Worm (Caenorhabditis elegans) whole organism, L2 larva: ENCODE measurements around the gene cri-3.

Experiments
- C34F6.9 ChIP-seq: fragments of 150-350 bp; optimal IDR thresholded peaks from 2 replicates; lab custom pipeline; 2014; ENCODE audit warnings: missing biosample characterization, missing genetic modification characterization
- F13H6.1 ChIP-seq: sonication (generic microtip); optimal IDR thresholded peaks from 2 replicates; lab custom pipeline; 2016; ENCODE audit warnings: missing genetic modification characterization, missing compliant biosample characterization
- R02D3.7 ChIP-seq: fragments of 150-350 bp; optimal IDR thresholded peaks from 2 replicates; lab custom pipeline; 2014; ENCODE audit warnings: missing biosample characterization, missing genetic modification characterization
- Y55F3AM.14 ChIP-seq: fragments of 200-800 bp; sonication (Bioruptor generic); optimal IDR thresholded peaks from 2 replicates; lab custom pipeline; 2018; ENCODE audit warnings: mild to moderate bottlenecking, missing genetic modification characterization, missing compliant biosample characterization
- alr-1 ChIP-seq: fragments of 150-350 bp; optimal IDR thresholded peaks from 2 replicates; lab custom pipeline; 2014; ENCODE audit warnings: missing biosample characterization, missing genetic modification characterization
- aly-2 ChIP-seq: fragments of 150-350 bp; optimal IDR thresholded peaks from 2 replicates; lab custom pipeline; 2014; ENCODE audit warnings: missing biosample characterization, missing genetic modification characterization
- ama-1 ChIP-seq: fragments of 150-350 bp; optimal IDR thresholded peaks from 2 replicates; lab custom pipeline; 2018; ENCODE audit warnings: inconsistent platforms
- ceh-16 ChIP-seq: fragments of 150-350 bp; optimal IDR thresholded peaks from 2 replicates; lab custom pipeline; 2014; ENCODE audit warnings: missing biosample characterization, missing genetic modification characterization
- ceh-82 ChIP-seq: fragments of 150-350 bp; optimal IDR thresholded peaks from 2 replicates; lab custom pipeline; 2014; ENCODE audit warnings: missing biosample characterization, missing genetic modification characterization
- crh-2 ChIP-seq: sonication (generic microtip); optimal IDR thresholded peaks from 2 replicates; lab custom pipeline; 2017; ENCODE audit warnings: missing biosample characterization, missing genetic modification characterization
- dmd-4 ChIP-seq: sonication (generic microtip); optimal IDR thresholded peaks from 2 replicates; lab custom pipeline; 2017; ENCODE audit warnings: missing biosample characterization, missing genetic modification characterization
- egl-27 ChIP-seq: sonication (generic microtip); optimal IDR thresholded peaks from 3 replicates; lab custom pipeline; 2017; ENCODE audit warnings: missing biosample characterization, missing genetic modification reagents, missing genetic modification characterization
- elt-1 ChIP-seq: fragments of 150-350 bp; optimal IDR thresholded peaks from 2 replicates; lab custom pipeline; 2014; ENCODE audit warnings: missing biosample characterization, missing genetic modification characterization
- elt-3 ChIP-seq: sonication (generic microtip); optimal IDR thresholded peaks from 2 replicates; lab custom pipeline; 2017; ENCODE audit warnings: missing biosample characterization, missing genetic modification characterization
- fos-1 ChIP-seq: fragments of 150-350 bp; optimal IDR thresholded peaks from 2 replicates; lab custom pipeline; 2014; ENCODE audit warnings: missing biosample characterization, missing genetic modification characterization
- gmeb-1 ChIP-seq: fragments of 150-350 bp; optimal IDR thresholded peaks from 2 replicates; lab custom pipeline; 2014; ENCODE audit warnings: missing biosample characterization, missing genetic modification characterization
- lin-13 ChIP-seq: fragments of 150-350 bp; optimal IDR thresholded peaks from 2 replicates; lab custom pipeline; 2014; ENCODE audit warnings: missing biosample characterization, missing genetic modification reagents, missing genetic modification characterization
- lin-39 ChIP-seq: fragments of 150-350 bp; optimal IDR thresholded peaks from 2 replicates; lab custom pipeline; 2014; ENCODE audit warnings: missing biosample characterization, missing genetic modification reagents, missing genetic modification characterization
- lsy-2 ChIP-seq, 2 experiments: fragments of 150-350 bp in 1 of 2; sonication (generic microtip) in 1 of 2; optimal IDR thresholded peaks; 2 replicates each; lab custom pipeline; 2014 to 2017; ENCODE audit warnings: missing biosample characterization in 2 of 2, missing genetic modification characterization in 2 of 2
- mab-5 ChIP-seq: fragments of 150-350 bp; optimal IDR thresholded peaks from 2 replicates; lab custom pipeline; 2014; ENCODE audit warnings: missing biosample characterization, missing genetic modification characterization
- mbf-1 ChIP-seq: sonication (generic microtip); optimal IDR thresholded peaks from 2 replicates; lab custom pipeline; 2017; ENCODE audit warnings: missing biosample characterization, missing genetic modification characterization
- mdl-1 ChIP-seq, 2 experiments: fragments of 150-350 bp in 1 of 2; sonication (generic microtip) in 1 of 2; optimal IDR thresholded peaks; 2 replicates each; lab custom pipeline; 2017; ENCODE audit warnings: missing biosample characterization in 2 of 2, missing genetic modification characterization in 2 of 2
- nhr-10 ChIP-seq: sonication (generic microtip); optimal IDR thresholded peaks from 2 replicates; lab custom pipeline; 2017; ENCODE audit warnings: missing biosample characterization, missing genetic modification characterization
- nhr-129 ChIP-seq: fragments of 150-350 bp; optimal IDR thresholded peaks from 2 replicates; lab custom pipeline; 2014; ENCODE audit warnings: missing biosample characterization, missing genetic modification characterization
- nhr-21 ChIP-seq: fragments of 150-350 bp; optimal IDR thresholded peaks from 2 replicates; lab custom pipeline; 2014; ENCODE audit warnings: missing biosample characterization, missing genetic modification characterization
- nhr-237 ChIP-seq: fragments of 150-350 bp; optimal IDR thresholded peaks from 2 replicates; lab custom pipeline; 2014; ENCODE audit warnings: missing biosample characterization, missing genetic modification characterization
- nhr-25 ChIP-seq: fragments of 150-350 bp; sonication (generic microtip); optimal IDR thresholded peaks from 3 replicates; lab custom pipeline; 2014; ENCODE audit warnings: missing biosample characterization, missing genetic modification characterization
- nhr-6 ChIP-seq: fragments of 150-350 bp; optimal IDR thresholded peaks from 2 replicates; lab custom pipeline; 2014; ENCODE audit warnings: missing biosample characterization, missing genetic modification characterization
- nhr-77 ChIP-seq: fragments of 150-350 bp; optimal IDR thresholded peaks from 2 replicates; lab custom pipeline; 2014; ENCODE audit warnings: missing biosample characterization, missing genetic modification characterization
- peb-1 ChIP-seq: fragments of 150-350 bp; optimal IDR thresholded peaks from 2 replicates; lab custom pipeline; 2014; ENCODE audit warnings: missing biosample characterization, missing genetic modification characterization
- skn-1 ChIP-seq: sonication (generic microtip); optimal IDR thresholded peaks from 2 replicates; lab custom pipeline; 2017; ENCODE audit warnings: missing biosample characterization, missing genetic modification characterization
- sma-3 ChIP-seq: sonication (generic microtip); optimal IDR thresholded peaks from 2 replicates; lab custom pipeline; 2016; ENCODE audit warnings: missing genetic modification reagents, missing genetic modification characterization, missing compliant biosample characterization
- sma-9 ChIP-seq, 2 experiments: fragments of 150-350 bp in 1 of 2; sonication (generic microtip) in 1 of 2; optimal IDR thresholded peaks; 2 replicates each; lab custom pipeline; 2014 to 2016; ENCODE audit warnings: missing genetic modification characterization in 2 of 2, mild to moderate bottlenecking in 1 of 2, missing biosample characterization in 1 of 2, missing compliant biosample characterization in 1 of 2, missing genetic modification reagents in 1 of 2, moderate library complexity in 1 of 2
- snpc-4 ChIP-seq: fragments of 150-350 bp; optimal IDR thresholded peaks from 2 replicates; lab custom pipeline; 2014; ENCODE audit warnings: missing biosample characterization, missing genetic modification characterization
- unc-39 ChIP-seq: fragments of 150-350 bp; optimal IDR thresholded peaks from 2 replicates; lab custom pipeline; 2014; ENCODE audit warnings: missing biosample characterization, missing genetic modification characterization
- unc-55 ChIP-seq: fragments of 150-350 bp; sonication (generic microtip); optimal IDR thresholded peaks from 3 replicates; lab custom pipeline; 2014; ENCODE audit warnings: missing biosample characterization, missing genetic modification reagents, missing genetic modification characterization
- unc-62 ChIP-seq: fragments of 150-350 bp; optimal IDR thresholded peaks from 2 replicates; lab custom pipeline; 2014; ENCODE audit warnings: missing biosample characterization, missing genetic modification reagents, missing genetic modification characterization
- zag-1 ChIP-seq: fragments of 150-350 bp; optimal IDR thresholded peaks from 2 replicates; lab custom pipeline; 2014; ENCODE audit warnings: missing biosample characterization, missing genetic modification characterization
- ztf-1 ChIP-seq: fragments of 200-800 bp; sonication (Bioruptor generic); conservative IDR thresholded peaks from 2 replicates; pipeline ENCODE4 v1.3.6; 2022; ENCODE audit warnings: missing genetic modification characterization, missing compliant biosample characterization
- ztf-11 ChIP-seq: sonication (generic microtip); optimal IDR thresholded peaks from 2 replicates; lab custom pipeline; 2017; ENCODE audit warnings: missing biosample characterization, missing genetic modification characterization
- ztf-4 ChIP-seq: fragments of 150-350 bp; optimal IDR thresholded peaks from 2 replicates; lab custom pipeline; 2014; ENCODE audit warnings: missing biosample characterization, missing genetic modification characterization

The cri-3 gene

ce11 chrIII:3381866-3382265, 14.3 kb upstream of the cri-3 start:
- peak; percentile 12 for TF ChIP-seq snpc-4 (tag; lab: Kevin White, UChicago)
- no peak for TF ChIP-seq nhr-25 (tag; lab: Kevin White, UChicago)
- peak; percentile 14 for TF ChIP-seq zag-1 (tag; lab: Kevin White, UChicago)
- no peak for TF ChIP-seq ztf-11 (tag; lab: Kevin White, UChicago)
- no peak for TF ChIP-seq aly-2
- TF ChIP-seq, all 48 proteins: peak for 2

- no peak for TF ChIP-seq skn-1 (tag; lab: Kevin White, UChicago)
- no peak for TF ChIP-seq sma-3 (GFP tag; lab: Kevin White, UChicago)
- TF ChIP-seq alr-1 (tag; lab: Kevin White, UChicago) = no peak
- no peak for TF ChIP-seq dmd-4
- TF ChIP-seq mdl-1 (tag; optimal IDR thresholded peaks at IDR 0.05; lab: Kevin White, UChicago) = no peak
- no peak for TF ChIP-seq ztf-11 (tag; lab: Kevin White, UChicago)
- no peak for TF ChIP-seq gmeb-1 (tag; lab: Kevin White, UChicago)
- TF ChIP-seq unc-62 (GFP tag; lab: Kevin White, UChicago) = no peak
- TF ChIP-seq snpc-4 (tag; lab: Kevin White, UChicago) = no peak
- TF ChIP-seq nhr-21 (tag; lab: Kevin White, UChicago) = no peak
- no peak for TF ChIP-seq fos-1 (tag; lab: Kevin White, UChicago)
- TF ChIP-seq ceh-16 (tag; lab: Kevin White, UChicago) = no peak
- TF ChIP-seq nhr-77 = no peak
- no peak for TF ChIP-seq nhr-237 (tag; lab: Kevin White, UChicago)
- no peak for TF ChIP-seq ztf-1
- TF ChIP-seq ama-1 (lab: Kevin White, UChicago) = no peak
- no peak for TF ChIP-seq mab-5 (tag; lab: Kevin White, UChicago)
- no peak for TF ChIP-seq Y55F3AM.14 (GFP tag; lab: Kevin White, UChicago)
- TF ChIP-seq lin-13 = no peak
- TF ChIP-seq elt-1 (tag; lab: Kevin White, UChicago) = no peak
These were observed 13.7 kb upstream of the cri-3 start for ce11 chrIII:3382465-3382864.

- TF ChIP-seq Y55F3AM.14 (GFP tag; lab: Kevin White, UChicago) (no peak), R02D3.7 (no peak), ama-1 (lab: Kevin White, UChicago) (no peak), unc-62 (GFP tag; lab: Kevin White, UChicago) (no peak), gmeb-1 (tag; lab: Kevin White, UChicago) (peak; percentile 53), ztf-4 (tag; lab: Kevin White, UChicago) (peak; percentile 28), zag-1 (tag; lab: Kevin White, UChicago) (no peak), sma-3 (GFP tag; lab: Kevin White, UChicago) (peak; percentile 51), egl-27 (tag; lab: Kevin White, UChicago) (peak; percentile 50), lsy-2 (tag; optimal IDR thresholded peaks at IDR 0.05; lab: Kevin White, UChicago) (peak; percentile 22 to 56), F13H6.1 (tag; lab: Kevin White, UChicago) (peak; percentile 60), nhr-237 (tag; lab: Kevin White, UChicago) (no peak), crh-2 (peak; percentile 71), ceh-82 (tag; lab: Kevin White, UChicago) (no peak), lin-13 (peak; percentile 56), sma-9 (GFP tag; optimal IDR thresholded peaks at IDR 0.05; lab: Kevin White, UChicago) (peak; percentile 3), sma-9 (tag; optimal IDR thresholded peaks at IDR 0.05; lab: Kevin White, UChicago) (no peak), nhr-129 (tag; lab: Kevin White, UChicago) (peak; percentile 57), ceh-16 (tag; lab: Kevin White, UChicago) (no peak), C34F6.9 (peak; percentile 63), mbf-1 (tag; lab: Kevin White, UChicago) (no peak), fos-1 (tag; lab: Kevin White, UChicago) (peak; percentile 70), mdl-1 (tag; optimal IDR thresholded peaks at IDR 0.05; lab: Kevin White, UChicago) (no peak), unc-55 (GFP tag; lab: Kevin White, UChicago) (peak; percentile 73), nhr-6 (tag; lab: Kevin White, UChicago) (no peak)
These were observed 6.6 kb upstream of the cri-3 start, which contains the start of the genes elmd-1 and hecw-1 for ce11 chrIII:3389426-3390020. Gene elmd-1 (plus strand): TSS chrIII:3389919. Gene hecw-1 (minus strand): TSS chrIII:3389970.

- TF ChIP-seq mdl-1 (tag; optimal IDR thresholded peaks at IDR 0.05; lab: Kevin White, UChicago) (no peak), unc-55 (GFP tag; lab: Kevin White, UChicago) (no peak), nhr-77 (no peak), alr-1 (tag; lab: Kevin White, UChicago) (no peak), unc-62 (GFP tag; lab: Kevin White, UChicago) (no peak), lin-39 (tag; lab: Kevin White, UChicago) (no peak), crh-2 (no peak), unc-39 (tag; lab: Kevin White, UChicago) (no peak), nhr-10 (tag; lab: Kevin White, UChicago) (no peak), dmd-4 (no peak), lsy-2 (tag; optimal IDR thresholded peaks at IDR 0.05; lab: Kevin White, UChicago) (no peak), gmeb-1 (tag; lab: Kevin White, UChicago) (no peak), elt-3 (tag; lab: Kevin White, UChicago) (no peak), aly-2 (no peak), skn-1 (tag; lab: Kevin White, UChicago) (no peak), elt-1 (tag; lab: Kevin White, UChicago) (no peak), nhr-25 (tag; lab: Kevin White, UChicago) (no peak), peb-1 (tag; lab: Kevin White, UChicago) (no peak)
These were observed 6.0 kb upstream of the cri-3 start for ce11 chrIII:3390144-3390543.
